Fruit fly (Drosophila melanogaster): ENCODE data around the gene CG32206.

dm6 chr3L:19291465-19292413 lies 121.0 kb downstream of the CG32206 start:
- TF ChIP-seq CG11762 (GFP tag; optimal IDR thresholded peaks at IDR 0.05; ENCODE audit: insufficient read depth) (no peak), Ets21C (GFP tag; optimal IDR thresholded peaks at IDR 0.05) (no peak), CG7368 (GFP tag; optimal IDR thresholded peaks at IDR 0.05) (no peak), Lpt (GFP tag; optimal IDR thresholded peaks at IDR 0.05) (no peak), salr (GFP tag; optimal IDR thresholded peaks at IDR 0.05) (no peak), Sox102F (GFP tag; optimal IDR thresholded peaks at IDR 0.05) (no peak), CG4318 (GFP tag; optimal IDR thresholded peaks at IDR 0.05) (no peak), net (GFP tag; optimal IDR thresholded peaks at IDR 0.05) (no peak), CG1621 (tag; optimal IDR thresholded peaks at IDR 0.05) (no peak), CG34406 (GFP tag; optimal IDR thresholded peaks at IDR 0.05) (no peak), CG32006 (GFP tag; optimal IDR thresholded peaks at IDR 0.05) (no peak), fd85E (GFP tag; optimal IDR thresholded peaks at IDR 0.05) (no peak), fkh (GFP tag; optimal IDR thresholded peaks at IDR 0.05) (no peak)

Measured in whole organism, prepupa.